Worm (Caenorhabditis elegans) whole organism, L4/young adult: ENCODE measurements around the gene fipr-5.

ENCODE experiments used
- W03F9.2 ChIP-seq: fragments of 150-350 bp; optimal IDR thresholded peaks from 2 replicates; lab custom pipeline; 2014; ENCODE audit warnings: missing biosample characterization, missing genetic modification characterization
- dao-5 ChIP-seq: sonication (generic microtip); optimal IDR thresholded peaks from 2 replicates; lab custom pipeline; 2016; ENCODE audit warnings: missing genotype, missing genetic modification characterization, moderate library complexity, missing compliant biosample characterization
- him-1 ChIP-seq: sonication (generic microtip); optimal IDR thresholded peaks from 2 replicates; lab custom pipeline; 2016; ENCODE audit warnings: missing genotype, missing genetic modification reagents, missing genetic modification characterization, missing compliant biosample characterization

- no peak for TF ChIP-seq W03F9.2 (tag; lab: Kevin White, UChicago)
- no peak for TF ChIP-seq him-1
- no peak for TF ChIP-seq dao-5 (tag; lab: Kevin White, UChicago)
These were observed 27.2 kb upstream of the fipr-5 start, which contains the start of gene akt-1 for ce11 chrV:10248255-10248979.
